Fruit fly (Drosophila melanogaster): ENCODE measurements around the gene Rbp9.

DNA sequence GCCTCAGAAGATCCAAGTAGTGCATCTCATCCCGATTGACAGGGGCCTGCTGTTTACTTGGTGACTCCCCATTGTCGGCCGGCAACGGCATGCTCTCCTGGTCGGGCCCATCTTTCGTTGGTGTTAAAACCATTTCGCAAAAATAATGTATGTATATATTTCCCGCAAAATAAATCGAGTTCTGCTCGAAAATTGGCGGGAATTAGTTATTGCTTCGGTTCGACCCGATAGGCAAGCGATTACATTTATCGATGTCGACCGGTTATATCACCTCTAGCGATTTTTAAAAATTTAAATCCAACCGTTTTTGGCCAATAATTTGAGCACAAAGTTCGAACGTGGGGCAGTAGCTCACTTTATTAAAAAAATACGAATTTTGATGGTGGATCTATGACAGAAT, 14.9 kb downstream of the Rbp9 start, which contains the start of gene Ts:
- no peak for TF ChIP-seq her (GFP tag; optimal IDR thresholded peaks at IDR 0.05)
- no peak for TF ChIP-seq Jarid2 (GFP tag; optimal IDR thresholded peaks at IDR 0.05)
- TF ChIP-seq CkIIα-i1 (GFP tag; IDR thresholded peaks at IDR 0.05): no peak
- no peak for TF ChIP-seq CrebB (tag; optimal IDR thresholded peaks at IDR 0.05)
- TF ChIP-seq CG13424 (tag; optimal IDR thresholded peaks at IDR 0.05): no peak
- TF ChIP-seq fu2 (GFP tag; optimal IDR thresholded peaks at IDR 0.05): no peak
- no peak for TF ChIP-seq CG12744 (GFP tag; optimal IDR thresholded peaks at IDR 0.05)
- no peak for TF ChIP-seq sd (tag; optimal IDR thresholded peaks at IDR 0.05)
- no peak for TF ChIP-seq chif (GFP tag; optimal IDR thresholded peaks at IDR 0.05)
- peak; percentile 70 for TF ChIP-seq sna (GFP tag; IDR thresholded peaks at IDR 0.05; ENCODE audit: partially characterized antibody)
- TF ChIP-seq ERR (GFP tag; optimal IDR thresholded peaks at IDR 0.05): no peak
- no peak for TF ChIP-seq dmrt11E (tag; optimal IDR thresholded peaks at IDR 0.05)
- no peak for TF ChIP-seq HLHmδ (GFP tag; optimal IDR thresholded peaks at IDR 0.05)
- TF ChIP-seq psq (GFP tag; optimal IDR thresholded peaks at IDR 0.05): no peak

Measured in whole organism, embryonic.